Fruit fly (Drosophila melanogaster) whole organism, adult: Measurements from ENCODE around the gene CG15865.

Source experiments
- CG12768 ChIP-seq: fragments of 200-800 bp; sonication (Bioruptor generic); optimal IDR thresholded peaks from 2 replicates; lab custom pipeline; 2017; ENCODE audit warnings: missing biosample characterization, missing genetic modification characterization, mild to moderate bottlenecking, moderate library complexity, missing genetic modification reagents
- CG14711 ChIP-seq: fragments of 200-800 bp; sonication (Bioruptor generic); optimal IDR thresholded peaks from 2 replicates; lab custom pipeline; 2018; ENCODE audit warnings: missing biosample characterization, mild to moderate bottlenecking, missing genetic modification characterization, moderate library complexity
- CG1620 ChIP-seq: fragments of 200-800 bp; sonication (Bioruptor generic); optimal IDR thresholded peaks from 2 replicates; lab custom pipeline; 2016; ENCODE audit warnings: missing biosample characterization, missing genetic modification characterization
- CG33017 ChIP-seq: fragments of 200-800 bp; sonication (Bioruptor generic); optimal IDR thresholded peaks from 2 replicates; lab custom pipeline; 2018; ENCODE audit warnings: missing biosample characterization, mild to moderate bottlenecking, missing genetic modification characterization, moderate library complexity
- CG5204 ChIP-seq: fragments of 200-800 bp; sonication (Bioruptor generic); optimal IDR thresholded peaks from 2 replicates; lab custom pipeline; 2016; ENCODE audit warnings: missing biosample characterization, missing genetic modification characterization
- CG7101 ChIP-seq: fragments of 200-800 bp; sonication (Bioruptor generic); optimal IDR thresholded peaks from 2 replicates; lab custom pipeline; 2018; ENCODE audit warnings: missing biosample characterization, mild to moderate bottlenecking, missing genetic modification characterization, moderate library complexity
- Clk ChIP-seq: fragments of 200-800 bp; sonication (Bioruptor generic); optimal IDR thresholded peaks from 2 replicates; lab custom pipeline; 2017; ENCODE audit warnings: missing biosample characterization, missing genetic modification characterization
- Hr96 ChIP-seq: fragments of 200-800 bp; sonication (Bioruptor generic); optimal IDR thresholded peaks from 2 replicates; lab custom pipeline; 2016; ENCODE audit warnings: missing biosample characterization, missing genetic modification characterization
- Mnt ChIP-seq: fragments of 200-800 bp; sonication (Bioruptor generic); optimal IDR thresholded peaks from 2 replicates; lab custom pipeline; 2016; ENCODE audit warnings: missing biosample characterization, mild to moderate bottlenecking, missing genetic modification characterization
- bab1 ChIP-seq: fragments of 200-800 bp; sonication (Bioruptor generic); optimal IDR thresholded peaks from 3 replicates; lab custom pipeline; 2019; ENCODE audit warnings: missing biosample characterization, mild to moderate bottlenecking, missing genetic modification characterization, moderate library complexity
- cnc ChIP-seq, 2 experiments: fragments of >200 bp; optimal IDR thresholded peaks; 2 replicates each; lab custom pipeline; 2017
- kay ChIP-seq: fragments of 200-800 bp; sonication (Bioruptor generic); peaks from one replicate; lab custom pipeline; 2016; ENCODE audit warnings: missing biosample characterization, missing genetic modification characterization, borderline replicate concordance
- ovo ChIP-seq: fragments of 200-800 bp; sonication (Bioruptor generic); optimal IDR thresholded peaks from 2 replicates; lab custom pipeline; 2016; ENCODE audit warnings: missing biosample characterization, missing genetic modification characterization
- toe ChIP-seq: fragments of 200-800 bp; sonication (Bioruptor generic); optimal IDR thresholded peaks from 2 replicates; lab custom pipeline; 2016; ENCODE audit warnings: missing biosample characterization, missing genetic modification characterization

DNA sequence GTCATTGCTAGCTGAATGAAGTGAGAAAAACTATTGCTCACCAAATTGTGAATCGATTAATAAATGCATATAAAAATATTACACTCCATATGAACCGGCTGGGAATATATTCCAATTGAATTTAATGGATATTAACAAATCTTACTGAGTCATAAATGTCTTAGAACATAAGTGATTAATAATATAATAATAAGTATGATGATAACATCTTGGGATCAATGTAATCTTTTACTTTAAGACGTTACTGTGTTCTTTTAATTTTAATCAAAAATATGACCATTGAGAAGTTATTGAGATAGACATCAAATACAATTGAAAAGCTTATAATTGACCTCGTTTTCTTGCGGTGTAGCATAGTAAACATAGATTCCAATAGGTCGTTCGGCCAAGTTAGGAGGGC is 28.1 kb upstream of the CG15865 start:
- no peak for TF ChIP-seq Mnt
- TF ChIP-seq CG1620 = no peak
- no peak for TF ChIP-seq CG5204
- TF ChIP-seq Hr96 (GFP tag; lab: Kevin White, UChicago) = no peak
- TF ChIP-seq Clk (GFP tag; lab: Kevin White, UChicago) = no peak
- no peak for TF ChIP-seq kay (GFP tag; lab: Kevin White, UChicago)
- no peak for TF ChIP-seq CG12768 (GFP tag; lab: Kevin White, UChicago)
- TF ChIP-seq CG7101 (tag; lab: Kevin White, UChicago) = peak; percentile 0
- no peak for TF ChIP-seq toe (GFP tag; lab: Kevin White, UChicago)
- no peak for TF ChIP-seq bab1 (GFP tag; lab: Kevin White, UChicago)
- TF ChIP-seq CG14711 (tag; lab: Kevin White, UChicago) = no peak
- TF ChIP-seq cnc (optimal IDR thresholded peaks at IDR 0.05; lab: Kevin White, UChicago) = no peak
- TF ChIP-seq CG33017 = no peak
- TF ChIP-seq ovo (GFP tag; lab: Kevin White, UChicago) = no peak
